Worm (Caenorhabditis elegans): ENCODE results near the gene F12E12.6.

Gene F12E12.6

DNA sequence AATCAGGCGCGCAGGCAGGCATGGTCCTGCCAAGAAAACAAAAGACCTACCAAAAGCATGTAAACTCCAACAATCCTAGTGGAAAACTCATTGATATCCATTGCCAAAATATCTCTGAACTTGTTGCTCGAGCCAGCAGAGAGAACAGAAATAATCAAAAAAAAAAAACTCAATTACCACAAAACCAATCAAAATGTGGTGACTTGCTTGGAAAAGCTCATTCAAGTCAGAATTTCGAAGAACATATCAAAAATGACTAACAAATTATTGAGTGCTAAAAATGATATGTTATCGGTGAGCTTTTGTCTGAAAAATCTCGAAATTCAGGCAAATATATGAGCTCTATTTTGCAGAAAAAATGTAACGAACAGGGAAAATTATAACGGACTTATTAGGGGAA is 35.4 kb downstream of the F12E12.6 start, which contains the start of gene srx-105:
TSS of gene srx-105 (minus strand) at position 101 of the 400 bp plus-strand sequence.
- TF ChIP-seq fkh-10 (GFP tag; optimal IDR thresholded peaks at IDR 0.05) (no peak), ceh-34 (tag; optimal IDR thresholded peaks at IDR 0.05) (no peak), ahr-1 (tag; optimal IDR thresholded peaks at IDR 0.05) (no peak), ceh-19 (GFP tag; optimal IDR thresholded peaks at IDR 0.05) (no peak), ama-1 (optimal IDR thresholded peaks at IDR 0.05) (no peak), ceh-18 (tag; optimal IDR thresholded peaks at IDR 0.05) (no peak), ceh-9 (tag; optimal IDR thresholded peaks at IDR 0.05) (no peak), ceh-31 (tag; optimal IDR thresholded peaks at IDR 0.05) (no peak)

DNA sequence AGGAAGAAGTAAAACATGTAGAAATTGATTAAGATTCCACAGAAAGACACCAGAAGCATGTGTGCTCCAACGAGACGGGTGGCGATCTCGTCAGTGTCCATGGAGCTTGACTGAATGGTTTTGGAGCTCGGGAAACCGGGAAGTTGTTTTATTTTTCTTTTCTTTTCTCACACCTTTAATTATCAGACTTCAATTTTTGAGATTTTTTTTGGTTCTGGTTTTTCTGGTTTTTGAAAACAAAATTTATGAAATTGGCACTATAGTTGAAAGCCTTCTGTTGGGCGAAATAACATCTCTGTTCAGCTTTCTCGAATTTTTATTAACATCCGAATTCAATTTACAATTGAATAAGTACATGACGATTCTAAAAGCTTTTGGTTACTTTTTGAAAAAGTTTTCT is 37.2 kb downstream of the F12E12.6 start, which contains the start of gene srx-104:
TSS of gene srx-104 (minus strand) at position 101 of the 400 bp plus-strand sequence.
- TF ChIP-seq sdc-2 (tag; optimal IDR thresholded peaks at IDR 0.05): no peak
- no peak for TF ChIP-seq ceh-34 (tag; optimal IDR thresholded peaks at IDR 0.05)
- no peak for TF ChIP-seq ceh-2 (tag; optimal IDR thresholded peaks at IDR 0.05)

DNA sequence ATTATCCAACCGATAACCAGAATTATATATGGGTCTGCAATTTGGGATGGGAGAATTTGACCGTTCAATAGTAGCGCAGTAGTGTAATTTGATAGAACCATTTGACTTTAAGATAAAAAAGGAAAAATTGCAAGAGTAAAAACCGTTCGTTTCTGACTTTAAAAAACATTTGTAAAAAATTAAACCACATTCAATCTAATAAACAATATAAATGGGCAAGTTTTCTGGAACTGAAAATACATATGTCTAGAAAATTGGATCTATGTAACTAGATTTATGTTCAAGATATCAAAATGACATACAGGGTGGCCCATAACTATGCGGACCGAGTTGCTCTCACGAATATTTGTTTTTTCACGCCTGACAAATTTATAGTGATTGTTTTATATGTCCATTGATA is 42.1 kb downstream of the F12E12.6 start, which contains the start of gene srx-102:
TSS of gene srx-102 (minus strand) at position 101 of the 400 bp plus-strand sequence.
- TF ChIP-seq dve-1 (tag; optimal IDR thresholded peaks at IDR 0.05) (no peak), ahr-1 (tag; optimal IDR thresholded peaks at IDR 0.05) (no peak), rnt-1 (tag; optimal IDR thresholded peaks at IDR 0.05) (no peak), pat-9 (tag; optimal IDR thresholded peaks at IDR 0.05) (no peak), dmd-4 (tag; optimal IDR thresholded peaks at IDR 0.05; ENCODE audit: borderline replicate concordance) (no peak), pha-4 (tag; optimal IDR thresholded peaks at IDR 0.05) (no peak), hlh-6 (tag; optimal IDR thresholded peaks at IDR 0.05) (no peak), ceh-2 (tag; optimal IDR thresholded peaks at IDR 0.05) (no peak), ceh-6 (GFP tag; optimal IDR thresholded peaks at IDR 0.05) (no peak), ttx-3 (tag; optimal IDR thresholded peaks at IDR 0.05) (no peak), lin-11 (tag; optimal IDR thresholded peaks at IDR 0.05) (no peak), che-1 (tag; optimal IDR thresholded peaks at IDR 0.05) (no peak), nhr-232 (tag; optimal IDR thresholded peaks at IDR 0.05) (no peak), tbx-2 (tag; optimal IDR thresholded peaks at IDR 0.05) (no peak)

DNA sequence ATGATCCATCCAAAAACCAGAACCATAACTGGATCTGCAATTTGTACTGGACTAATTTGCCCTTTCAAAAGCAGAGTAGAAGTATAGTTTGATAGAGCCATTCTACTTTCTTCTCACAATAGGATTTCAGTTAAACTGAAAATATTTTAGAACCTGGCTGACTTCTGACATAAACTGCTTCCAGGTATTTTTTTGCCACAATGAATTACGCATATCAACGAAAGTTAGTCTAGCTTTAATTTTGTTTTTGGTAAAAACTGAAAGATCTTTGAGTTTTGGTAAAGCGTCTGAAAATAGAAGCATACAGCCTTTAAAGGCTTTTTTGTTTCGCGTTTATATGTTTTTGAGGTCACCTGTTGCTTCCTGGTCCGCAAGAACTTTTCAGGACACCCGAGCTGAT is 46.1 kb downstream of the F12E12.6 start, which contains the start of gene srx-101:
TSS of gene srx-101 (minus strand) at position 101 of the 400 bp plus-strand sequence.
- TF ChIP-seq madf-2 (tag; optimal IDR thresholded peaks at IDR 0.05) (no peak), hlh-15 (tag; optimal IDR thresholded peaks at IDR 0.05) (no peak), sdc-2 (tag; optimal IDR thresholded peaks at IDR 0.05) (no peak), npax-4 (tag; optimal IDR thresholded peaks at IDR 0.05) (no peak), dmd-4 (tag; optimal IDR thresholded peaks at IDR 0.05; ENCODE audit: borderline replicate concordance) (no peak), ceh-18 (tag; optimal IDR thresholded peaks at IDR 0.05) (no peak), fax-1 (tag; optimal IDR thresholded peaks at IDR 0.05) (no peak), F13H6.1 (tag; optimal IDR thresholded peaks at IDR 0.05) (no peak), pqm-1 (tag; optimal IDR thresholded peaks at IDR 0.05) (no peak), ztf-16 (tag; optimal IDR thresholded peaks at IDR 0.05) (no peak), ceh-34 (tag; optimal IDR thresholded peaks at IDR 0.05) (no peak), nhr-232 (tag; optimal IDR thresholded peaks at IDR 0.05) (no peak), hlh-6 (tag; optimal IDR thresholded peaks at IDR 0.05) (no peak), gmeb-2 (tag; optimal IDR thresholded peaks at IDR 0.05) (no peak), Y22D7AL.16 (tag; optimal IDR thresholded peaks at IDR 0.05) (no peak), ets-4 (tag; optimal IDR thresholded peaks at IDR 0.05) (no peak), tbx-7 (tag; optimal IDR thresholded peaks at IDR 0.05) (no peak), unc-3 (GFP tag; conservative IDR thresholded peaks at IDR 0.05) (no peak), unc-3 (tag; optimal IDR thresholded peaks at IDR 0.05) (no peak)

DNA sequence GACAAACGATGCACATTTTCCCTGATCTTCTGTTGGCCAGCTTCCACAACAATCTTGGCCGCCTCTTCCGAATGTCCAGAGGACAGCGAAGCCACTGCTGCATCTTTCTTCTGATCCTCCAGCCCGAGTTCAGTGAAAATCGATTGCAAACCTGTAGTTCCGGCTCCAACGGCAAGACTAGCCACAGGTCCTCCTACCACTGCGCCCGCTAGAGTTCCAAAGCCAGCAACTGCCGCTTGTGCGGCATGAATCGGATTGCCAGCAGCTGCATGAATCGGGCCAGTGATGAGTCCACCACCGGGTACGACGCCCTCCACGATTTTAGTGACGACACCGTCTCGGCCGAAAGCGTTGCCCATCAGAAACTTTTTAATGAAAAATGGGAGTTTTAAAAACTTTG is 48.4 kb downstream of the F12E12.6 start, which contains the start of gene ifas-1:
TSS of gene ifas-1 (minus strand) at position 387 of the 400 bp plus-strand sequence.
- no peak for TF ChIP-seq T23F11.4 (GFP tag; optimal IDR thresholded peaks at IDR 0.05)
